Worm (Caenorhabditis elegans): ENCODE data around the gene F59B2.8.

F59B2.8 gene

DNA sequence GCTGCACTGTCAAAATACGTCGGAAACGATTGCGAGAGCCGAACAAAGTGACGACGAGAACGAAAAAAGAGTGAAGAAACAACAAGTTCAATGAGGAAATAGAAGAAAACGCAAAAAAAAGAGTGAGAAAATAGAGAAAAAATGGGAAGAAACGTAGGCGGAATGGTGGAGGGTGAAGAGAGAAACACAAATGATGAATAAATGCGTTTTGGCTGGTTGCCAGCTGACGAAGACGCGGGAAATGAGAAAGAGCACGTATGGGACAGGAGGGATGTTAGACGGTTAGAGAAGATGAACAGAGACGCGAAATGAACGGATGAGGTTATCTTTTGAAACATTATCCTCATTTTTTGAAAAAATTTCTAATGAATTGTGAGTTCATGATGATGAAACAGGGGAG lies 25.0 kb downstream of the F59B2.8 start (continued):
- TF ChIP-seq mxl-2 (GFP tag; conservative IDR thresholded peaks at IDR 0.05) (no peak), nhr-41 (GFP tag; IDR thresholded peaks at IDR 0.05) (no peak), nhr-102 (tag; optimal IDR thresholded peaks at IDR 0.05) (no peak), lim-7 (GFP tag; IDR thresholded peaks at IDR 0.05) (no peak), unc-39 (tag; optimal IDR thresholded peaks at IDR 0.05) (no peak), daf-8 (GFP tag; IDR thresholded peaks at IDR 0.05) (no peak), set-16 (GFP tag; IDR thresholded peaks at IDR 0.05) (no peak), nhr-48 (tag; optimal IDR thresholded peaks at IDR 0.05) (no peak), zip-2 (tag; optimal IDR thresholded peaks at IDR 0.05) (no peak), T26A8.4 (GFP tag; IDR thresholded peaks at IDR 0.05) (no peak), ztf-11 (tag; optimal IDR thresholded peaks at IDR 0.05) (no peak), nhr-76 (tag; optimal IDR thresholded peaks at IDR 0.05) (no peak), lin-38 (GFP tag; IDR thresholded peaks at IDR 0.05) (peak; percentile 15; the same call in 1 of the 2 replicates), spr-1 (tag; optimal IDR thresholded peaks at IDR 0.05) (no peak), unc-62 (GFP tag; optimal IDR thresholded peaks at IDR 0.05 in 1 of 2) (peak in 1 of 2 experiments; percentile 92), unc-62 (tag; optimal IDR thresholded peaks at IDR 0.05) (no peak), ceh-28 (tag; optimal IDR thresholded peaks at IDR 0.05) (no peak), dmd-8 (GFP tag; IDR thresholded peaks at IDR 0.05) (no peak), nhr-42 (GFP tag; IDR thresholded peaks at IDR 0.05) (no peak), spr-3 (GFP tag; optimal IDR thresholded peaks at IDR 0.05) (no peak), hlh-11 (tag; optimal IDR thresholded peaks at IDR 0.05) (peak; percentile 83), mep-1 (tag; optimal IDR thresholded peaks at IDR 0.05) (peak; percentile 70), ZK546.5 (tag; optimal IDR thresholded peaks at IDR 0.05) (no peak), lin-29 (GFP tag; IDR thresholded peaks at IDR 0.05) (peak; percentile 40; the same call in 1 of the 2 replicates), madf-5 (GFP tag; IDR thresholded peaks at IDR 0.05) (no peak), snpc-1.2 (GFP tag; IDR thresholded peaks at IDR 0.05) (no peak), jun-1 (tag; optimal IDR thresholded peaks at IDR 0.05) (no peak), madf-9 (GFP tag; conservative IDR thresholded peaks at IDR 0.05) (no peak), lin-13 (GFP tag; optimal IDR thresholded peaks at IDR 0.05) (no peak), F37D6.2 (tag; optimal IDR thresholded peaks at IDR 0.05) (peak; percentile 1), hif-1 (tag; optimal IDR thresholded peaks at IDR 0.05) (peak in 1 of 2 experiments; percentile 76), rbr-2 (tag; optimal IDR thresholded peaks at IDR 0.05) (peak; percentile 57), unc-130 (GFP tag; optimal IDR thresholded peaks at IDR 0.05) (no peak), vab-7 (GFP tag; IDR thresholded peaks at IDR 0.05) (0 out of 2 replicates have a peak, but pooled peaks have one; percentile 15), mdt-29 (GFP tag; IDR thresholded peaks at IDR 0.05) (no peak), ama-1 (optimal IDR thresholded peaks at IDR 0.05) (no peak), fkh-10 (GFP tag; optimal IDR thresholded peaks at IDR 0.05) (peak; percentile 76), mes-2 (tag; optimal IDR thresholded peaks at IDR 0.05; ENCODE audit: poor library complexity, severe bottlenecking) (peak; percentile 8), tra-1 (GFP tag; IDR thresholded peaks at IDR 0.05) (no peak), ceh-44 (GFP tag; IDR thresholded peaks at IDR 0.05) (no peak), snpc-4 (tag; optimal IDR thresholded peaks at IDR 0.05) (no peak), daf-16 (GFP tag; optimal IDR thresholded peaks at IDR 0.05) (peak in 1 of 2 experiments; percentile 44), daf-16 (tag; optimal IDR thresholded peaks at IDR 0.05) (no peak), ceh-20 (GFP tag; IDR thresholded peaks at IDR 0.05) (0 out of 2 replicates have a peak, but pooled peaks have one; percentile 48), ceh-82 (tag; optimal IDR thresholded peaks at IDR 0.05) (no peak), F49E8.2 (tag; optimal IDR thresholded peaks at IDR 0.05; ENCODE audit: borderline replicate concordance) (no peak), sdz-12 (GFP tag; optimal IDR thresholded peaks at IDR 0.05) (no peak), nhr-10 (tag; optimal IDR thresholded peaks at IDR 0.05) (no peak), hlh-30 (tag; optimal IDR thresholded peaks at IDR 0.05; ENCODE audit: insufficient read depth) (peak; percentile 59), zfp-3 (GFP tag; conservative IDR thresholded peaks at IDR 0.05) (no peak), pha-4 (GFP tag; IDR thresholded peaks at IDR 0.05) (no peak), pha-4 (tag; optimal IDR thresholded peaks at IDR 0.05) (no peak), daf-12 (tag; optimal IDR thresholded peaks at IDR 0.05) (no peak)
